Fruit fly (Drosophila melanogaster): ENCODE data around the gene CG32987.

CG32987 gene

dm6 chr2L:8863511-8863910 lies at the start of gene CG32987:
TSS of gene CG32987 (plus strand) at chr2L:8863811.
- TF ChIP-seq Myc (optimal IDR thresholded peaks at IDR 0.05) (no peak), psq (optimal IDR thresholded peaks at IDR 0.05) (no peak)

- TF ChIP-seq Myc (optimal IDR thresholded peaks at IDR 0.05) (no peak), ttk (optimal IDR thresholded peaks at IDR 0.05) (no peak), psq (optimal IDR thresholded peaks at IDR 0.05) (no peak), insv (optimal IDR thresholded peaks at IDR 0.05) (no peak), Sin3A (optimal IDR thresholded peaks at IDR 0.05) (no peak), h (optimal IDR thresholded peaks at IDR 0.05) (no peak)
Measured at dm6 chr2L:8817343-8817742, 46.3 kb upstream of the CG32987 start.

dm6 chr2L:8820539-8820938 lies 43.1 kb upstream of the CG32987 start:
- TF ChIP-seq Myc (optimal IDR thresholded peaks at IDR 0.05) = no peak

- TF ChIP-seq Myc (optimal IDR thresholded peaks at IDR 0.05) (no peak), insv (optimal IDR thresholded peaks at IDR 0.05) (no peak), ttk (optimal IDR thresholded peaks at IDR 0.05) (no peak), psq (optimal IDR thresholded peaks at IDR 0.05) (no peak), Sin3A (optimal IDR thresholded peaks at IDR 0.05) (no peak), h (optimal IDR thresholded peaks at IDR 0.05) (no peak)
Measured at dm6 chr2L:8825222-8825869, 38.3 kb upstream of the CG32987 start, which contains the start of gene SoxN. TSS of gene SoxN (plus strand) at chr2L:8825645.

DNA sequence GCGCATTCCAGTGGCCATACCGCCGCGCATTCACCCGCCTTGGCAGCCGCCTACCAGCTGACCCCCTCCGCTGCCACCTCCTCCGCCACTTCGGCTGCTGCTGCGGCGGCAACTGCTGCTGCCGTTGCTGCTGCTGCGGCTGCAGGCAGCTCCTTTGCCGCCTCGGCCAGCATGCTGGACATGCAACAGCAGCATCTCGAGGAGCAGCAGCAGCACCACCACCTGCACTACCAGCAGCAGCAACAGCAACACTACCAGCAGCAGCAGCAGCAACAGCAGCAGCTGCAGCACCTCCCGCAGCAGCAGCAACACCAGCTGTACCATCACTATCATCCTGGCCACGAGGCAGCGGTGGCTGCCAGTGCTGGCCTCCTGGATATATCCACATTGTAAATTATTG lies 35.2 kb upstream of the CG32987 start:
- no peak for TF ChIP-seq psq (optimal IDR thresholded peaks at IDR 0.05)
- no peak for TF ChIP-seq insv (optimal IDR thresholded peaks at IDR 0.05)
- no peak for TF ChIP-seq Sin3A (optimal IDR thresholded peaks at IDR 0.05)
- TF ChIP-seq h (optimal IDR thresholded peaks at IDR 0.05) = no peak
- TF ChIP-seq Myc (optimal IDR thresholded peaks at IDR 0.05) = no peak
- no peak for TF ChIP-seq ttk (optimal IDR thresholded peaks at IDR 0.05)

DNA sequence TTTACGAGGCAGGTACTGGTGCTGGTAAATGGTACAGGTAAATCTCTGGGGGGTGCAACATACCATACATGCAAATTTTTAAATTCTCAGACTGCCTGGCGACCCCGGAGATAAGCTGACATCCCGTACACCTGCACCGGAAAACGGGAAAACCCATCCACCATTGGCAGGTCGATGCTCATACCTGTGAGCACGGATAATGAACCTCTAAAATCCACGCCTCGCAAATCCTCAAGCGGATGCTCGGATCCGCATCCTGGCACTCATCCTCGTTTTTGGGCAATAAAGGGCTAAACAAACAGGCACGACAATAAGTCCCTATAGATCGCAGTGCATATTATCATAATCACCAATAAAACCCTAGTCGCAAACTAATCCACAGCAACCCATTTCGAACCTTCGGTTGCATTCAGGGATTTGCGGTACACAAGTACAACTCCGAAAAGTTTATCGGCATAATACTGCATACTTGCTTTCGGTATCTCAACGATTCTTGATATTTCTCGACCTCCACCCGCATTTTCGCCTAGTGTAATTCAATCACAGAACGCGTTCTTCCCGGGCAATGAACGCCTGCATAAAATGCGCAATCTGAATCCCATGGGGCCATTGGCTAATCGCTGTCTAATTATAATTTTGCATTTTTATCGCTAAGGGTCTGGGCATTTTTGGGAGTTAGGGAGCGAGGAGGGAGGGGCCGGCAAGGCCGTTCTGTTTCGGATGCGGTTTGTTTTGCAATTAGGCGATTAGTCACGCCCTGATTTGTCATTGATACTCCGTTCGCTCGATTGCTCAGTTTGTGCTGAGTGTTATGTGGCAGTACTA lies 31.0 kb upstream of the CG32987 start:
- TF ChIP-seq psq (optimal IDR thresholded peaks at IDR 0.05) (no peak), Myc (optimal IDR thresholded peaks at IDR 0.05) (no peak), h (optimal IDR thresholded peaks at IDR 0.05) (no peak), insv (optimal IDR thresholded peaks at IDR 0.05) (no peak), ttk (optimal IDR thresholded peaks at IDR 0.05) (no peak), Sin3A (optimal IDR thresholded peaks at IDR 0.05) (no peak)

DNA sequence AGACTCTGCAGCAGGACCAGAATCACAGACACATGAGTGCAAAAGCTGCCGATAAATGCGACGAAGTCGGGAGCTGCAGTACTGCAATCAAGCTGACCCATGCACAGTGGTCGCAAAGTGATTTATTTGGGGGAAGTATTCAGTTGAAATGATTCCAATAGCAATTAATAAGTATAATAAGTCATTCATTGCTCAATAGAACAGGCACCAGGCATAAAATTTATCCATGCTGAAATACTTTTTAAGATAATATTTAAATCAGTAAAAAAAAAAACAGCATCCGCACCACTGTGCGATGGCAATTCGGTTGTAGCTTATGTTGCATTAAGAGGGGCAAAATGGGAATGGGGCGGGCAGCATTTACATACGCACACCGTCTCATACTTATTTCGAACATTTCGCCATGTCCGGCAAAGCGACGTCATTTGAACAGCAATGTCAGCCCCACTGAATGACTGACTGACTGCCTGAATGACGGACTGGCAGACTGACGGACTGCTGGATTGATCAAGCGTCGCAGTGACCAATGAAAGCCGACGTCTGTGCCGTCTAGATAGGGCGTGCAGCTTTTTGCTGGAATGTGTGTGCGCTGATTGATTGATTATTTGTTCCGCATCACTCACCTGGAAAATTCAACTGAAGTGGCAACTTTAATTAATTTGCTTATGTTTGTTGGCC lies 28.7 kb upstream of the CG32987 start:
- TF ChIP-seq Myc (optimal IDR thresholded peaks at IDR 0.05) (no peak), ttk (optimal IDR thresholded peaks at IDR 0.05) (no peak), insv (optimal IDR thresholded peaks at IDR 0.05) (no peak), Sin3A (optimal IDR thresholded peaks at IDR 0.05) (no peak), psq (optimal IDR thresholded peaks at IDR 0.05) (no peak)

DNA sequence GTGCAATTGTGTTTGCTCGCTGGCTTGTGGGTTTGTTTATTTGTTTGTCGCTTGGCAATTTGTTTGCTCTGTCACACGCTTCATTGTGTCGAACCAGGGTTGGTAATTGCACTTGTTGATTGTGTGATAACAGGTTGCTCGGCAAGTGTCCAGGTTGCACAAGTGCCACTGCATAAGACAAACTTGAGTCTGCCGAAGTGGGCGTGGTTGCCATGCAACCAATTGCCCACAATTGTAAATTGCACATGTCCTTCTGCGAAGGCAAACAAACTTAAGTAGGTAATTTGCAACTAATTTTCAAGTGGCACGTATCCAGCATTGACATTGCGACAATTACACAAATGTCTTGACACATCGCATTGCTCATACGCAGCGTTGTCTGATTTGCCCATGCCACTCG lies 24.4 kb upstream of the CG32987 start:
- no peak for TF ChIP-seq ttk (optimal IDR thresholded peaks at IDR 0.05)
- TF ChIP-seq psq (optimal IDR thresholded peaks at IDR 0.05) = no peak
- TF ChIP-seq insv (optimal IDR thresholded peaks at IDR 0.05) = no peak
- TF ChIP-seq Myc (optimal IDR thresholded peaks at IDR 0.05) = no peak
- no peak for TF ChIP-seq Sin3A (optimal IDR thresholded peaks at IDR 0.05)
- no peak for TF ChIP-seq h (optimal IDR thresholded peaks at IDR 0.05)

DNA sequence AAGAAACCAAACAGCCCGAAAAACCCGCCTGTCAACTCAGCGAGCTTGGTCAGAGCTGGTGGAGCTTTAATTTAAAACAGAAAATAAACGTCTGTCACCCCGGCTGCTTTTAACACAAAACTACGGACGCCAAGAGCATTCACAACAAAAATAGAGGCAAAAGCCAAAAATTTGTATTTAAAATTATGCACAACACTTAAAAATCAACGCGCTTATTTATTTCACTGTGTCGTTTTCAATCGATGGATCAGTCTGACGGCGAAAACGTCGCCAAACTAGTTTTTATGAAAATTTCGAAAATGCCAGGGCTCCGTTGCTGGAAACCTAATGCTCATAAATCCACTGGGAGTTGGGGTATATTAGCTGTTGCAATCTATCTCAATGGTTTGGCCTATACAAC lies 22.9 kb upstream of the CG32987 start:
- TF ChIP-seq Myc (optimal IDR thresholded peaks at IDR 0.05) = no peak
- no peak for TF ChIP-seq insv (optimal IDR thresholded peaks at IDR 0.05)

DNA sequence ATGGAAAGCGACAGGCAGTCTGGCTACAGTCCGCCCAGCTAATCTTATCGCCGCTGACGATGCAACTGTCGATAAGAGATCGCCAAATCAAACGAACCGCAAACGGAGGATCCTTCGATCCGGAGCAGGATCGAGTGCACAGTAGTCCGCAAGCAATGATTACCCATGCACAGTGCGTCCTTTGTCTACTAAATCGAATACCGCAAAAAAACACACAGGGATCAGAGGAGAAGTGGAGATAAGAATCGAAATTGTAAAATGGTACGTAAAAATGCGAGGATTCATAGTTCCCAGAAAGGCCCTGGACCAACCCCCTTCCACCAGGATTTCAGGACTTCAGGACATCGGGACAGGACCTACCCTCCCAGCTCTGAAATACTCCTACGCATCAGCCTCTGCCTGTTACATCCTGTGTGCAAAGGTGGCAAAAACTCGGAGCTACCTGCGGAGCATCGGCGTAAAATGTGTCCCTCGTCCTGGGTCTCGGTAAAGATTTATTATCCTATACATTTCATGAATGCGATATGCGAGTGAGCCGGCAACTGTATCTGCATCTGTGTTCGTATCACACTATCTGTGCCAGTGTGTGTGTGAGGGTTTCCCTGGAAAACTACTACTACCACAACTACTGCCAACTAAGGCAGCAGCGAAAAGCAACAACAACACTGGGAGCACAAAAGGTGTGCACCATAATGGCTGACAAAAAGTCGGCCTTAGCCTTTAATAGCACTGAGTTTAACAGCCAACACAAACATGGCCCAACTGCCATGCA lies 21.9 kb upstream of the CG32987 start:
- TF ChIP-seq h (optimal IDR thresholded peaks at IDR 0.05) (no peak), psq (optimal IDR thresholded peaks at IDR 0.05) (no peak), Sin3A (optimal IDR thresholded peaks at IDR 0.05) (no peak), Myc (optimal IDR thresholded peaks at IDR 0.05) (no peak), ttk (optimal IDR thresholded peaks at IDR 0.05) (no peak)

DNA sequence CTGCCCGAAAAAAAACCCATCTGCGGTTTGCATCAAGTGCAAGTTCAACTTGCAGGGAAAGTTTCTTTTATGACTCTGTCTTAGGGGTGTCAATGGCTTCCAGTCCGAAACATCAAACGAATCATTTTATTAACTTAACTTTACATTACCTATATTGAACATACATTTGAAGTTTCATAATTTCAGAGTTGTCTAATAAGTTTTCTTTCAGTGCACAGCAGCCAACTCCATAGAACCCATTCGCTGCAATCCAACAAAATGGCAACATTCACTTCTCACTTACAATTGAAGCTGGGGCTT lies 21.4 kb upstream of the CG32987 start:
- no peak for TF ChIP-seq insv (optimal IDR thresholded peaks at IDR 0.05)
- TF ChIP-seq h (optimal IDR thresholded peaks at IDR 0.05) = no peak
- no peak for TF ChIP-seq ttk (optimal IDR thresholded peaks at IDR 0.05)
- no peak for TF ChIP-seq Sin3A (optimal IDR thresholded peaks at IDR 0.05)
- TF ChIP-seq Myc (optimal IDR thresholded peaks at IDR 0.05) = no peak
- TF ChIP-seq psq (optimal IDR thresholded peaks at IDR 0.05) = no peak

DNA sequence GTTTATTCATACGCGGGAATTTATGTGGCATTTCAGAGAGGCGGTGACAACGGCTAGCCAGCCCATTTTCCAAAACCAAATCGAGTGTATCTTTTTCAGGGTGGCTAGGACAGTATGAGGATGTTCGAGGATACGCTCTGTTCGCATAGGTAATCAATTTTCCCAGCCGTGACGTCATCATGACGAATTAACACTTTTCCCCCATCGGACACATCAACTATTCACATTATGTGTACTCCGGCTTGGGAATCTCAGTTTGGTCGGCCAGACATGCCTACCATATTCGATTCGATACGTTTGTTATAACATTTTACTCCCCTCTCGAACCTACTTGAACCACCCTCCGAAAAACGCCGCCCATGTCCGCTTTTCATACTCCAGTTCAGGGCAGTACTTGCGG lies 20.0 kb upstream of the CG32987 start:
- TF ChIP-seq Sin3A (optimal IDR thresholded peaks at IDR 0.05) (no peak), psq (optimal IDR thresholded peaks at IDR 0.05) (no peak), insv (optimal IDR thresholded peaks at IDR 0.05) (no peak), h (optimal IDR thresholded peaks at IDR 0.05) (no peak), ttk (optimal IDR thresholded peaks at IDR 0.05) (no peak), Myc (optimal IDR thresholded peaks at IDR 0.05) (no peak)

Measured in Kc167 (cell line).